Worm (Caenorhabditis elegans): ENCODE measurements around the gene C06C3.10.

ce11 chrII:9358230-9358629 is 18.8 kb downstream of the C06C3.10 start, which contains the start of gene mel-11:
- no peak for TF ChIP-seq pha-4 (tag; optimal IDR thresholded peaks at IDR 0.05)
- no peak for TF ChIP-seq R02D3.7 (tag; optimal IDR thresholded peaks at IDR 0.05)
- no peak for TF ChIP-seq unc-62 (GFP tag; optimal IDR thresholded peaks at IDR 0.05)
- TF ChIP-seq ztf-11 (tag; optimal IDR thresholded peaks at IDR 0.05): no peak
- TF ChIP-seq skn-1 (tag; optimal IDR thresholded peaks at IDR 0.05): no peak
- TF ChIP-seq aly-2 (tag; optimal IDR thresholded peaks at IDR 0.05): no peak
- no peak for TF ChIP-seq nhr-25 (tag; optimal IDR thresholded peaks at IDR 0.05)
- no peak for TF ChIP-seq mdl-1 (tag; optimal IDR thresholded peaks at IDR 0.05)
- no peak for TF ChIP-seq lin-39 (tag; optimal IDR thresholded peaks at IDR 0.05)
- TF ChIP-seq nhr-237 (tag; optimal IDR thresholded peaks at IDR 0.05): no peak

Measured in whole organism, L3 larva.